Worm (Caenorhabditis elegans): Measurements from ENCODE around the gene nhr-273.

DNA sequence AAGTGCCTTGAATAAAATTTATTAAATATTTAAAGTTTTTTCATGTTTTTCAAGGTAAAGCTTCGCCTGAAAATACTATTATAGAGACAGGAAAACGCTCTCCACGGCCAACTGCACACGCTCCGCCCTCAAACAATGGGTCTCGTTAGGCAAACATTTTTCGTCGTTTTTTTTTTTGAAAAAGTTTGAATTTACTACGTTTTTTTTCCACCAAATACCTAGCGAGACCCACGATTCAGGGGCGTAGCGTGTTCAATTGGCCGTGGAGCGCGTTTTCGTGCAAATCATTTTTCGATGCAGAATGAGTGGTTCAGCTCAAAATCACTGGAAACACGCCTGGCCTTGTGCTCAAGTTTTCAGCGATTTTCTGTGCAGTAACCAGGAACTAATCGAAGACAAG, 32.8 kb downstream of the nhr-273 start, which contains the start of gene W06B4.2:
- no peak for TF ChIP-seq T23F11.4 (GFP tag; optimal IDR thresholded peaks at IDR 0.05)
- no peak for TF ChIP-seq K09A11.1 (tag; optimal IDR thresholded peaks at IDR 0.05; ENCODE audit: insufficient read depth)
- TF ChIP-seq ama-1 (optimal IDR thresholded peaks at IDR 0.05): no peak
- no peak for TF ChIP-seq elt-2 (tag; optimal IDR thresholded peaks at IDR 0.05)
- no peak for TF ChIP-seq ceh-30 (tag; optimal IDR thresholded peaks at IDR 0.05)
- TF ChIP-seq pha-4 (tag; optimal IDR thresholded peaks at IDR 0.05): no peak
- TF ChIP-seq ref-2 (tag; optimal IDR thresholded peaks at IDR 0.05): no peak

Measured in whole organism, late embryonic.